Worm (Caenorhabditis elegans) whole organism, L2 larva: Measurements from ENCODE around the gene F17E9.16.

Experiments used
- C34F6.9 ChIP-seq: fragments of 150-350 bp; optimal IDR thresholded peaks from 2 replicates; lab custom pipeline; 2014; ENCODE audit warnings: missing biosample characterization, missing genetic modification characterization
- F13H6.1 ChIP-seq: sonication (generic microtip); optimal IDR thresholded peaks from 2 replicates; lab custom pipeline; 2016; ENCODE audit warnings: missing genetic modification characterization, missing compliant biosample characterization
- R02D3.7 ChIP-seq: fragments of 150-350 bp; optimal IDR thresholded peaks from 2 replicates; lab custom pipeline; 2014; ENCODE audit warnings: missing biosample characterization, missing genetic modification characterization
- Y55F3AM.14 ChIP-seq: fragments of 200-800 bp; sonication (Bioruptor generic); optimal IDR thresholded peaks from 2 replicates; lab custom pipeline; 2018; ENCODE audit warnings: mild to moderate bottlenecking, missing genetic modification characterization, missing compliant biosample characterization
- ZK546.5 ChIP-seq: sonication (generic microtip); optimal IDR thresholded peaks from 2 replicates; lab custom pipeline; 2017; ENCODE audit warnings: missing biosample characterization, missing genetic modification characterization
- ama-1 ChIP-seq: fragments of 150-350 bp; optimal IDR thresholded peaks from 2 replicates; lab custom pipeline; 2018; ENCODE audit warnings: inconsistent platforms
- blmp-1 ChIP-seq: sonication (generic microtip); optimal IDR thresholded peaks from 2 replicates; lab custom pipeline; 2017; ENCODE audit warnings: missing genetic modification characterization, mild to moderate bottlenecking, missing compliant biosample characterization, antibody characterized with exemption, moderate library complexity; ENCODE audit not compliant: insufficient read depth
- ceh-82 ChIP-seq: fragments of 150-350 bp; optimal IDR thresholded peaks from 2 replicates; lab custom pipeline; 2014; ENCODE audit warnings: missing biosample characterization, missing genetic modification characterization
- crh-2 ChIP-seq: sonication (generic microtip); optimal IDR thresholded peaks from 2 replicates; lab custom pipeline; 2017; ENCODE audit warnings: missing biosample characterization, missing genetic modification characterization
- dmd-4 ChIP-seq: sonication (generic microtip); optimal IDR thresholded peaks from 2 replicates; lab custom pipeline; 2017; ENCODE audit warnings: missing biosample characterization, missing genetic modification characterization
- elt-1 ChIP-seq: fragments of 150-350 bp; optimal IDR thresholded peaks from 2 replicates; lab custom pipeline; 2014; ENCODE audit warnings: missing biosample characterization, missing genetic modification characterization
- elt-3 ChIP-seq: sonication (generic microtip); optimal IDR thresholded peaks from 2 replicates; lab custom pipeline; 2017; ENCODE audit warnings: missing biosample characterization, missing genetic modification characterization
- fos-1 ChIP-seq: fragments of 150-350 bp; optimal IDR thresholded peaks from 2 replicates; lab custom pipeline; 2014; ENCODE audit warnings: missing biosample characterization, missing genetic modification characterization
- gmeb-1 ChIP-seq: fragments of 150-350 bp; optimal IDR thresholded peaks from 2 replicates; lab custom pipeline; 2014; ENCODE audit warnings: missing biosample characterization, missing genetic modification characterization
- lin-11 ChIP-seq: fragments of 150-350 bp; sonication (generic microtip); optimal IDR thresholded peaks from 2 replicates; lab custom pipeline; 2014; ENCODE audit warnings: missing biosample characterization, missing genetic modification characterization, inconsistent platforms, mixed read lengths
- lin-13 ChIP-seq: fragments of 150-350 bp; optimal IDR thresholded peaks from 2 replicates; lab custom pipeline; 2014; ENCODE audit warnings: missing biosample characterization, missing genetic modification reagents, missing genetic modification characterization
- mdl-1 ChIP-seq, 2 experiments: fragments of 150-350 bp in 1 of 2; sonication (generic microtip) in 1 of 2; optimal IDR thresholded peaks; 2 replicates each; lab custom pipeline; 2017; ENCODE audit warnings: missing biosample characterization in 2 of 2, missing genetic modification characterization in 2 of 2
- nhr-10 ChIP-seq: sonication (generic microtip); optimal IDR thresholded peaks from 2 replicates; lab custom pipeline; 2017; ENCODE audit warnings: missing biosample characterization, missing genetic modification characterization
- nhr-11 ChIP-seq: fragments of 150-350 bp; optimal IDR thresholded peaks from 2 replicates; lab custom pipeline; 2014; ENCODE audit warnings: missing biosample characterization, missing genetic modification characterization
- nhr-12 ChIP-seq: fragments of 150-350 bp; optimal IDR thresholded peaks from 2 replicates; lab custom pipeline; 2014; ENCODE audit warnings: missing biosample characterization, missing genetic modification characterization
- nhr-129 ChIP-seq: fragments of 150-350 bp; optimal IDR thresholded peaks from 2 replicates; lab custom pipeline; 2014; ENCODE audit warnings: missing biosample characterization, missing genetic modification characterization
- nhr-21 ChIP-seq: fragments of 150-350 bp; optimal IDR thresholded peaks from 2 replicates; lab custom pipeline; 2014; ENCODE audit warnings: missing biosample characterization, missing genetic modification characterization
- nhr-23 ChIP-seq: fragments of 150-350 bp; optimal IDR thresholded peaks from 2 replicates; lab custom pipeline; 2014; ENCODE audit warnings: missing biosample characterization, missing genetic modification reagents, missing genetic modification characterization
- nhr-237 ChIP-seq: fragments of 150-350 bp; optimal IDR thresholded peaks from 2 replicates; lab custom pipeline; 2014; ENCODE audit warnings: missing biosample characterization, missing genetic modification characterization
- nhr-6 ChIP-seq: fragments of 150-350 bp; optimal IDR thresholded peaks from 2 replicates; lab custom pipeline; 2014; ENCODE audit warnings: missing biosample characterization, missing genetic modification characterization
- nhr-77 ChIP-seq: fragments of 150-350 bp; optimal IDR thresholded peaks from 2 replicates; lab custom pipeline; 2014; ENCODE audit warnings: missing biosample characterization, missing genetic modification characterization
- peb-1 ChIP-seq: fragments of 150-350 bp; optimal IDR thresholded peaks from 2 replicates; lab custom pipeline; 2014; ENCODE audit warnings: missing biosample characterization, missing genetic modification characterization
- skn-1 ChIP-seq: sonication (generic microtip); optimal IDR thresholded peaks from 2 replicates; lab custom pipeline; 2017; ENCODE audit warnings: missing biosample characterization, missing genetic modification characterization
- sma-3 ChIP-seq: sonication (generic microtip); optimal IDR thresholded peaks from 2 replicates; lab custom pipeline; 2016; ENCODE audit warnings: missing genetic modification reagents, missing genetic modification characterization, missing compliant biosample characterization
- sma-9 ChIP-seq, 2 experiments: fragments of 150-350 bp in 1 of 2; sonication (generic microtip) in 1 of 2; optimal IDR thresholded peaks; 2 replicates each; lab custom pipeline; 2014 to 2016; ENCODE audit warnings: missing genetic modification characterization in 2 of 2, mild to moderate bottlenecking in 1 of 2, missing biosample characterization in 1 of 2, missing compliant biosample characterization in 1 of 2, missing genetic modification reagents in 1 of 2, moderate library complexity in 1 of 2
- snpc-4 ChIP-seq: fragments of 150-350 bp; optimal IDR thresholded peaks from 2 replicates; lab custom pipeline; 2014; ENCODE audit warnings: missing biosample characterization, missing genetic modification characterization
- unc-39 ChIP-seq: fragments of 150-350 bp; optimal IDR thresholded peaks from 2 replicates; lab custom pipeline; 2014; ENCODE audit warnings: missing biosample characterization, missing genetic modification characterization
- unc-55 ChIP-seq: fragments of 150-350 bp; sonication (generic microtip); optimal IDR thresholded peaks from 3 replicates; lab custom pipeline; 2014; ENCODE audit warnings: missing biosample characterization, missing genetic modification reagents, missing genetic modification characterization
- unc-62 ChIP-seq: fragments of 150-350 bp; optimal IDR thresholded peaks from 2 replicates; lab custom pipeline; 2014; ENCODE audit warnings: missing biosample characterization, missing genetic modification reagents, missing genetic modification characterization
- zag-1 ChIP-seq: fragments of 150-350 bp; optimal IDR thresholded peaks from 2 replicates; lab custom pipeline; 2014; ENCODE audit warnings: missing biosample characterization, missing genetic modification characterization
- ztf-1 ChIP-seq: fragments of 200-800 bp; sonication (Bioruptor generic); conservative IDR thresholded peaks from 2 replicates; pipeline ENCODE4 v1.3.6; 2022; ENCODE audit warnings: missing genetic modification characterization, missing compliant biosample characterization
- ztf-11 ChIP-seq: sonication (generic microtip); optimal IDR thresholded peaks from 2 replicates; lab custom pipeline; 2017; ENCODE audit warnings: missing biosample characterization, missing genetic modification characterization
- ztf-4 ChIP-seq: fragments of 150-350 bp; optimal IDR thresholded peaks from 2 replicates; lab custom pipeline; 2014; ENCODE audit warnings: missing biosample characterization, missing genetic modification characterization

F17E9.16 gene

ce11 chrIV:8358492-8358891, 6.4 kb downstream of the F17E9.16 start, which contains the start of gene D2096.13:
Gene D2096.13, minus strand, starts transcription at chrIV:8358592.
- TF ChIP-seq nhr-21 (tag; lab: Kevin White, UChicago) (no peak), elt-1 (no peak), nhr-10 (tag; lab: Kevin White, UChicago) (no peak), nhr-237 (tag; lab: Kevin White, UChicago) (no peak), C34F6.9 (no peak), skn-1 (tag; lab: Kevin White, UChicago) (no peak), sma-3 (GFP tag; lab: Kevin White, UChicago) (no peak), unc-39 (no peak)

DNA sequence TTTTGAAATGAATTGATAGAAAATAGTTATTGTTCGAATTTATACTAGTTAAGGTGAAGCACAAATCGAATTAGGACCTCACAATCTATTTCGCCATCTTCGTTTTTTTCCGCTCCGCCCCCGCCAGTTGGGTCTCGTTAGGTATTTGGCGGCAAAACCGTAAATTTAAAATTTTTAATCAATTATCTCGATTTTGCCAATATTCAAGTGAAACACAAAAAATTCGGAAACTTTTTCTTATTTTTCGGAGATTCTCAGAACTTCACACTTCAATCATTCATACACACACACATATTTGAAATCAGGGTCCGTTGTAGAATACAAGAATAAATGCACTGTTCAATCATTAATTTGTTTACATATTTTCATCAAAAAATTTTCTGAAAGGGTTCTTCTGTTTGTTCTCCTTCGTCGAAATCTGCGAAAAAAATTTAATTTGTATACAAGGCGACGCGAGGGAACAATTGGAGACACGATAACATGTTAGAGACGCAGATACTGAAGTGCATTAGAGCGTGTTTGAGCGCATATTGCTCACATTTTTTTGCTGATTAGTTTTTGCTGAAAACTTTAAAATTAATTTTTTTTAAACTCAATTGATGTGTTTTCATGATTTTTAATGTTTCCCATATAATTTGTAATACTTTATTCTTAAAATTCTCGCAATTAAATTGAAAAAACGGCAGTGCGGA, 7.7 kb downstream of the F17E9.16 start, which contains the start of gene D2096.5:
D2096.5 (minus strand) TSS at position 51 of the 692 bp plus-strand sequence.
- TF ChIP-seq sma-3 (GFP tag; lab: Kevin White, UChicago), result no peak
- no peak for TF ChIP-seq blmp-1 (tag; lab: Kevin White, UChicago)
- TF ChIP-seq lin-11 (tag; lab: Kevin White, UChicago), result no peak
- TF ChIP-seq peb-1, result no peak
- TF ChIP-seq nhr-11 (tag; lab: Kevin White, UChicago), result no peak
- TF ChIP-seq unc-62, result no peak
- TF ChIP-seq ama-1 (lab: Kevin White, UChicago), result no peak
- peak; percentile 63 for TF ChIP-seq C34F6.9
- TF ChIP-seq nhr-21 (tag; lab: Kevin White, UChicago), result no peak
- TF ChIP-seq zag-1, result no peak
- no peak for TF ChIP-seq nhr-129
- no peak for TF ChIP-seq nhr-77 (tag; lab: Kevin White, UChicago)
- no peak for TF ChIP-seq dmd-4 (tag; lab: Kevin White, UChicago)
- no peak for TF ChIP-seq R02D3.7 (tag; lab: Kevin White, UChicago)
- TF ChIP-seq unc-55 (GFP tag; lab: Kevin White, UChicago), result peak; percentile 36

DNA sequence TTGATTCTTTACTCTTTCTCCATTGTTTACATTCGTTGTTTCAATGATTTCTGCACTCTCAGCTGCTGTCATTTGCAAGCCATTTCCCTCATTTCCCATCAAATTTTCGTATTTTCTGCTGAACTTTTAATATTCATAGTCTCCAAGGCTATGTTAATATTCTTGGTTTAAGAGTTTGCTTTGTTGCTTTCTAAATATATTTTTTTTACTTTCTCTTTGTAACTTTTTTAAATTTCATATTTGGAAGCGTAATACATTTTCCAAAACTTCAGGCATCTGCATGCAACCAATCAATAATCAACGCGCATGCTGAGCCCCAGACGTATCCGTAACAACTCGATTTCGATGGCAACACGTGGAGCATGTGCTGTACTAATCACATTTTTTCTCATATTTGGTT, 8.7 kb downstream of the F17E9.16 start, which contains the start of gene sqv-1:
sqv-1 (plus strand) TSS at position 301 of the 400 bp plus-strand sequence.
- TF ChIP-seq nhr-21 (tag; lab: Kevin White, UChicago) (no peak), unc-39 (no peak), nhr-6 (no peak)

ce11 chrIV:8363163-8363562, 11.0 kb downstream of the F17E9.16 start, which contains the start of gene D2096.12:
Gene D2096.12, plus strand, starts transcription at chrIV:8363463.
- TF ChIP-seq mdl-1 (tag; optimal IDR thresholded peaks at IDR 0.05; lab: Kevin White, UChicago), result no peak
- TF ChIP-seq gmeb-1 (tag; lab: Kevin White, UChicago), result no peak
- no peak for TF ChIP-seq unc-39
- no peak for TF ChIP-seq nhr-23 (tag; lab: Kevin White, UChicago)
- no peak for TF ChIP-seq ama-1 (lab: Kevin White, UChicago)
- TF ChIP-seq elt-1, result no peak
- TF ChIP-seq snpc-4 (tag; lab: Kevin White, UChicago), result no peak
- TF ChIP-seq sma-3 (GFP tag; lab: Kevin White, UChicago), result no peak
- TF ChIP-seq ztf-4 (tag; lab: Kevin White, UChicago), result no peak
- no peak for TF ChIP-seq F13H6.1 (tag; lab: Kevin White, UChicago)
- TF ChIP-seq ztf-1 (GFP tag; lab: Robert Waterston, UW), result no peak
- no peak for TF ChIP-seq nhr-21 (tag; lab: Kevin White, UChicago)
- TF ChIP-seq ZK546.5 (tag; lab: Kevin White, UChicago), result no peak
- no peak for TF ChIP-seq Y55F3AM.14
- TF ChIP-seq fos-1, result no peak
- no peak for TF ChIP-seq ceh-82
- TF ChIP-seq peb-1, result no peak

- TF ChIP-seq crh-2 (peak; percentile 47), fos-1 (peak; percentile 45), sma-3 (GFP tag; lab: Kevin White, UChicago) (no peak)
Measured at ce11 chrIV:8366295-8366694, 14.2 kb downstream of the F17E9.16 start, which contains the start of gene aagr-1. Gene aagr-1, plus strand, starts transcription at chrIV:8366521.

DNA sequence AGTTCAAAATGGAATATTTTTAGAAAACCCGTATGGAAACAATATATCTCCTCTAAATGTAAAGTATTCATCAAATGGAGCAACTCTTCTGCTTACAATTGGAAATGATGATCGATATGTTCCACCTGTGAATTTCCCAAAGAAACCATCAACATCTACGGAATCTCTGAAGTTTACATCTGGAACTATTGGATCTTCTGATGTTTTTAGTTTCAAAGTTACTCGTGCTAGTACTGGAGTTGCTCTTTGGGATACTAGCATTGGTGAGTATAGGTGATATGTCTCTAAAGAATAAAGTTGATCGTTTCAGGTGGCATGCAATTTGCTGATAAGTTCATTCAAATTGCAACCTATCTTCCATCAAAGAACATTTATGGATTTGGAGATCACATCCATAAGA, 15.8 kb downstream of the F17E9.16 start:
- TF ChIP-seq lin-13 (GFP tag; lab: Kevin White, UChicago), result no peak
- no peak for TF ChIP-seq dmd-4 (tag; lab: Kevin White, UChicago)
- no peak for TF ChIP-seq ZK546.5 (tag; lab: Kevin White, UChicago)
- TF ChIP-seq sma-9 (GFP tag; optimal IDR thresholded peaks at IDR 0.05; lab: Kevin White, UChicago), result no peak
- TF ChIP-seq sma-9 (tag; optimal IDR thresholded peaks at IDR 0.05; lab: Kevin White, UChicago), result no peak
- TF ChIP-seq nhr-21 (tag; lab: Kevin White, UChicago), result no peak
- TF ChIP-seq nhr-23 (tag; lab: Kevin White, UChicago), result no peak
- no peak for TF ChIP-seq elt-3 (tag; lab: Kevin White, UChicago)
- no peak for TF ChIP-seq ztf-11
- no peak for TF ChIP-seq crh-2
- TF ChIP-seq blmp-1 (tag; lab: Kevin White, UChicago), result no peak
- TF ChIP-seq nhr-12 (tag; lab: Kevin White, UChicago), result no peak
- no peak for TF ChIP-seq unc-62
- no peak for TF ChIP-seq R02D3.7 (tag; lab: Kevin White, UChicago)
- no peak for TF ChIP-seq nhr-10 (tag; lab: Kevin White, UChicago)
